Fruit fly (Drosophila melanogaster) whole organism, embryonic: Measurements from ENCODE around the gene HUWE1.

Experiments used
- Antp ChIP-seq: fragments of 200-800 bp; sonication (Bioruptor generic); optimal IDR thresholded peaks from 3 replicates; lab custom pipeline; 2016; ENCODE audit warnings: missing biosample characterization, missing genetic modification characterization
- Atf-2 ChIP-seq: fragments of 200-800 bp; sonication (Bioruptor generic); optimal IDR thresholded peaks from 2 replicates; lab custom pipeline; 2016; ENCODE audit warnings: missing biosample characterization, missing genetic modification characterization
- B-H2 ChIP-seq: fragments of 200-800 bp; sonication (Bioruptor generic); optimal IDR thresholded peaks from 2 replicates; lab custom pipeline; 2018; ENCODE audit warnings: missing biosample characterization, mild to moderate bottlenecking, missing genetic modification characterization
- CG10654 ChIP-seq: fragments of 200-800 bp; sonication (Bioruptor generic); optimal IDR thresholded peaks from 2 replicates; lab custom pipeline; 2016; ENCODE audit warnings: missing biosample characterization, missing genetic modification characterization
- CG11085 ChIP-seq: fragments of 200-800 bp; sonication (Bioruptor generic); IDR thresholded peaks from 2 replicates; pipeline ENCODE4 v1.3.6; 2022; ENCODE audit warnings: missing biosample characterization, missing genetic modification characterization
- CG14965 ChIP-seq: fragments of 200-800 bp; sonication (Bioruptor generic); optimal IDR thresholded peaks from 2 replicates; lab custom pipeline; 2016; ENCODE audit warnings: missing biosample characterization, missing genetic modification characterization, borderline replicate concordance
- CG15696 ChIP-seq: fragments of 200-800 bp; sonication (Bioruptor generic); optimal IDR thresholded peaks from 2 replicates; lab custom pipeline; 2019; ENCODE audit warnings: missing biosample characterization, mild to moderate bottlenecking, missing genetic modification characterization, moderate library complexity
- CG16815 ChIP-seq: fragments of 200-800 bp; sonication (Bioruptor generic); optimal IDR thresholded peaks from 3 replicates; lab custom pipeline; 2017; ENCODE audit warnings: missing biosample characterization, mild to moderate bottlenecking, missing genetic modification characterization
- CG3163 ChIP-seq: fragments of 200-800 bp; sonication (Bioruptor generic); optimal IDR thresholded peaks from 3 replicates; lab custom pipeline; 2016; ENCODE audit warnings: missing biosample characterization, missing genetic modification characterization
- CG32772 ChIP-seq: fragments of 200-800 bp; sonication (Bioruptor generic); IDR thresholded peaks from 2 replicates; pipeline ENCODE4 v1.3.6; 2022; ENCODE audit warnings: missing biosample characterization, missing genetic modification characterization
- CG4404 ChIP-seq: fragments of 200-800 bp; sonication (Bioruptor generic); IDR thresholded peaks from 2 replicates; pipeline ENCODE4 v1.3.6; 2022; ENCODE audit warnings: missing biosample characterization, missing genetic modification characterization
- CG4854 ChIP-seq: fragments of 200-800 bp; sonication (Bioruptor generic); optimal IDR thresholded peaks from 2 replicates; lab custom pipeline; 2016; ENCODE audit warnings: missing biosample characterization, missing genetic modification characterization, inconsistent platforms
- CG6654 ChIP-seq: fragments of 200-800 bp; sonication (Bioruptor generic); optimal IDR thresholded peaks from 2 replicates; lab custom pipeline; 2017; ENCODE audit warnings: missing biosample characterization, mild to moderate bottlenecking, missing genetic modification characterization
- CG8944 ChIP-seq: fragments of 200-800 bp; sonication (Bioruptor generic); optimal IDR thresholded peaks from 3 replicates; lab custom pipeline; 2016; ENCODE audit warnings: missing biosample characterization, missing genetic modification characterization
- CG9876 ChIP-seq: fragments of 200-800 bp; sonication (Bioruptor generic); optimal IDR thresholded peaks from 2 replicates; lab custom pipeline; 2016; ENCODE audit warnings: missing biosample characterization, missing genetic modification characterization
- Camta ChIP-seq: fragments of 200-800 bp; sonication (Bioruptor generic); optimal IDR thresholded peaks from 2 replicates; lab custom pipeline; 2016; ENCODE audit warnings: missing biosample characterization, missing genetic modification characterization
- D19B ChIP-seq: fragments of 200-800 bp; sonication (Bioruptor generic); optimal IDR thresholded peaks from 2 replicates; lab custom pipeline; 2017; ENCODE audit warnings: missing biosample characterization, mild to moderate bottlenecking, missing genetic modification characterization
- Doc3 ChIP-seq: fragments of 200-800 bp; sonication (Bioruptor generic); IDR thresholded peaks from 3 replicates; pipeline ENCODE4 v1.3.6; 2022; ENCODE audit warnings: missing biosample characterization, missing genetic modification characterization; ENCODE audit not compliant: partially characterized antibody
- E2f1 ChIP-seq: fragments of 200-800 bp; sonication (Bioruptor generic); IDR thresholded peaks from 2 replicates; pipeline ENCODE4 v1.3.6; 2022; ENCODE audit warnings: missing biosample characterization, missing genetic modification characterization
- Eip74EF ChIP-seq, 2 experiments: fragments of 200-800 bp in 1 of 2; fragments of >200 bp in 1 of 2; sonication (Bioruptor generic) in 1 of 2; optimal IDR thresholded peaks; 2 replicates each; lab custom pipeline; 2017 to 2019; ENCODE audit warnings: missing biosample characterization in 2 of 2, missing genetic modification characterization in 2 of 2, mild to moderate bottlenecking in 1 of 2, moderate library complexity in 1 of 2
- Ets65A ChIP-seq: fragments of 200-800 bp; sonication (Bioruptor generic); peaks from one replicate; lab custom pipeline; 2016; ENCODE audit warnings: missing biosample characterization, missing genetic modification characterization
- Ets97D ChIP-seq: fragments of 200-800 bp; sonication (Bioruptor generic); optimal IDR thresholded peaks from 3 replicates; lab custom pipeline; 2016; ENCODE audit warnings: missing biosample characterization, missing genetic modification characterization
- HLHmδ ChIP-seq: fragments of 200-800 bp; sonication (Bioruptor generic); optimal IDR thresholded peaks from 2 replicates; lab custom pipeline; 2018; ENCODE audit warnings: missing biosample characterization, mild to moderate bottlenecking, missing genetic modification characterization, moderate library complexity
- HmgD ChIP-seq: fragments of 200-800 bp; sonication (Bioruptor generic); optimal IDR thresholded peaks from 3 replicates; lab custom pipeline; 2016; ENCODE audit warnings: missing biosample characterization, missing genetic modification characterization
- Lhr ChIP-seq: fragments of 200-800 bp; sonication (Bioruptor generic); optimal IDR thresholded peaks from 3 replicates; lab custom pipeline; 2017; ENCODE audit warnings: mild to moderate bottlenecking, missing biosample characterization, missing genetic modification reagents, missing genetic modification characterization
- Rfx ChIP-seq: fragments of 200-800 bp; sonication (Bioruptor generic); IDR thresholded peaks from 2 replicates; pipeline ENCODE4 v1.3.6; 2022; ENCODE audit warnings: missing biosample characterization, missing genetic modification characterization
- Spps ChIP-seq: fragments of 200-800 bp; sonication (Bioruptor generic); optimal IDR thresholded peaks from 2 replicates; lab custom pipeline; 2018; ENCODE audit warnings: missing biosample characterization, mild to moderate bottlenecking, missing genetic modification characterization
- Sry-δ ChIP-seq: fragments of 200-800 bp; sonication (Bioruptor generic); optimal IDR thresholded peaks from 2 replicates; lab custom pipeline; 2016; ENCODE audit warnings: missing biosample characterization, missing genetic modification characterization
- YL-1 ChIP-seq: fragments of 200-800 bp; sonication (Bioruptor generic); optimal IDR thresholded peaks from 3 replicates; lab custom pipeline; 2017; ENCODE audit warnings: missing biosample characterization, mild to moderate bottlenecking, missing genetic modification characterization
- aop ChIP-seq: fragments of 200-800 bp; sonication (Bioruptor generic); IDR thresholded peaks from 2 replicates; pipeline ENCODE4 v1.3.6; 2022; ENCODE audit warnings: missing biosample characterization, missing genetic modification characterization
- bowl ChIP-seq: fragments of 200-800 bp; sonication (Bioruptor generic); IDR thresholded peaks from 2 replicates; pipeline ENCODE4 v1.3.6; 2022; ENCODE audit warnings: missing biosample characterization, missing genetic modification characterization
- chm ChIP-seq: fragments of 200-800 bp; sonication (Bioruptor generic); IDR thresholded peaks from 2 replicates; pipeline ENCODE4 v1.3.6; 2022; ENCODE audit warnings: missing biosample characterization, missing genetic modification characterization
- crc ChIP-seq: fragments of 200-800 bp; sonication (Bioruptor generic); optimal IDR thresholded peaks from 2 replicates; lab custom pipeline; 2016; ENCODE audit warnings: missing biosample characterization, missing genetic modification characterization
- danr ChIP-seq: fragments of 200-800 bp; sonication (Bioruptor generic); IDR thresholded peaks from 2 replicates; pipeline ENCODE4 v1.3.6; 2022; ENCODE audit warnings: missing biosample characterization, missing genetic modification characterization
- dati ChIP-seq: fragments of 200-800 bp; sonication (Bioruptor generic); IDR thresholded peaks from 2 replicates; pipeline ENCODE4 v1.3.6; 2022; ENCODE audit warnings: missing biosample characterization, missing genetic modification characterization
- eyg ChIP-seq: fragments of 200-800 bp; sonication (Bioruptor generic); optimal IDR thresholded peaks from 3 replicates; lab custom pipeline; 2016; ENCODE audit warnings: missing biosample characterization, missing genetic modification characterization
- fd64A ChIP-seq: fragments of 200-800 bp; sonication (Bioruptor generic); optimal IDR thresholded peaks from 3 replicates; lab custom pipeline; 2018; ENCODE audit warnings: missing biosample characterization, mild to moderate bottlenecking, missing genetic modification characterization
- gce ChIP-seq: fragments of 200-800 bp; sonication (Bioruptor generic); IDR thresholded peaks from 3 replicates; pipeline ENCODE4 v1.3.6; 2022; ENCODE audit warnings: missing biosample characterization, missing genetic modification characterization
- hbn ChIP-seq: fragments of 200-800 bp; sonication (Bioruptor generic); IDR thresholded peaks from 2 replicates; pipeline ENCODE4 v1.3.6; 2022; ENCODE audit warnings: missing biosample characterization, missing genetic modification characterization; ENCODE audit not compliant: partially characterized antibody
- hkb ChIP-seq, 2 experiments: fragments of 200-800 bp in 1 of 2; fragments of >200 bp in 1 of 2; sonication (Bioruptor generic) in 1 of 2; IDR thresholded peaks in 1 of 2; optimal IDR thresholded peaks in 1 of 2; 2 replicates each; pipeline versions ENCODE4 v1.3.6 to Lab custom; 2017 to 2022; ENCODE audit warnings: missing biosample characterization in 1 of 2, missing genetic modification characterization in 1 of 2
- jing ChIP-seq: fragments of 200-800 bp; sonication (Bioruptor generic); optimal IDR thresholded peaks from 2 replicates; lab custom pipeline; 2018; ENCODE audit warnings: missing biosample characterization, mild to moderate bottlenecking, missing genetic modification characterization
- luna ChIP-seq: fragments of 200-800 bp; sonication (Bioruptor generic); optimal IDR thresholded peaks from 2 replicates; lab custom pipeline; 2016; ENCODE audit warnings: missing biosample characterization, missing genetic modification characterization
- mld ChIP-seq: fragments of 200-800 bp; sonication (Bioruptor generic); IDR thresholded peaks from 3 replicates; pipeline ENCODE4 v1.3.6; 2022; ENCODE audit warnings: missing biosample characterization, missing genetic modification characterization; ENCODE audit not compliant: partially characterized antibody
- nmo ChIP-seq: fragments of 200-800 bp; sonication (Bioruptor generic); optimal IDR thresholded peaks from 2 replicates; lab custom pipeline; 2018; ENCODE audit warnings: missing biosample characterization, mild to moderate bottlenecking, missing genetic modification characterization, moderate library complexity
- p53 ChIP-seq: fragments of 200-800 bp; sonication (Bioruptor generic); optimal IDR thresholded peaks from 2 replicates; lab custom pipeline; 2016; ENCODE audit warnings: missing biosample characterization, missing genetic modification characterization
- pzg ChIP-seq: fragments of 200-800 bp; sonication (Bioruptor generic); optimal IDR thresholded peaks from 3 replicates; lab custom pipeline; 2018; ENCODE audit warnings: missing biosample characterization, mild to moderate bottlenecking, missing genetic modification characterization, moderate library complexity
- schlank ChIP-seq: fragments of 200-800 bp; sonication (Bioruptor generic); optimal IDR thresholded peaks from 2 replicates; lab custom pipeline; 2018; ENCODE audit warnings: missing biosample characterization, mild to moderate bottlenecking, missing genetic modification characterization
- sd ChIP-seq: fragments of 200-800 bp; sonication (Bioruptor generic); optimal IDR thresholded peaks from 3 replicates; lab custom pipeline; 2018; ENCODE audit warnings: missing biosample characterization, mild to moderate bottlenecking, missing genetic modification characterization, moderate library complexity
- shn ChIP-seq: fragments of 200-800 bp; sonication (Bioruptor generic); optimal IDR thresholded peaks from 3 replicates; lab custom pipeline; 2016; ENCODE audit warnings: missing biosample characterization, missing genetic modification characterization
- usp ChIP-seq: fragments of >200 bp; optimal IDR thresholded peaks from 2 replicates; lab custom pipeline; 2017; ENCODE audit warnings: missing biosample characterization, missing genetic modification characterization
- vfl ChIP-seq: fragments of 200-800 bp; sonication (Bioruptor generic); optimal IDR thresholded peaks from 2 replicates; lab custom pipeline; 2016; ENCODE audit warnings: missing biosample characterization, missing genetic modification characterization

Gene HUWE1

DNA sequence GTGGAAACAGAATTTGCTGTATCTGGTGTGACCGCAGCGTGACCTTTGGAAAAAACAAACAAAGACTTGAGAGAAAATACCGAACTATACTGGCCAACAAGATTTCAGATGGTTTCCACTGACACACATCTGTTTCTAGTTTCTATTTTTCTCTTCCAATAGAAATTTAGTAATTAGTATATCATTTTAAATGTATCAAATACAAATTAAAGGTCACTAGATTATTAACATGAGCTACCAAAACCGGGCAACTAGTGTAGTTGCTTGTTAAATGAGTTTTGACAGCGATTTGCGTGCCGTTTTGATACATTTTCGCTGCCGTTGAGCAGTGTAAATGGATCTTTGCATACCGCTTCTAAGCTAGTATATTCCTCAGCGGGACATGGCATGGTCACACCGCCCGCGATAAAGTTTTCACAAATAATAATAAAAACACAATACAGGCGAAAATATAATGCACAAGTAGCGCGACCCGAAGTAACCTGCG is 8.7 kb upstream of the HUWE1 start, which contains the start of the genes Pis and Hap40 (continued):
- TF ChIP-seq gce (GFP tag; lab: Robert Waterston, UW) (no peak), jing (GFP tag; lab: Kevin White, UChicago) (no peak), Atf-2 (GFP tag; lab: Kevin White, UChicago) (peak; percentile 26), fd64A (GFP tag; lab: Kevin White, UChicago) (no peak), crc (GFP tag; lab: Kevin White, UChicago) (no peak), p53 (GFP tag; lab: Kevin White, UChicago) (no peak), Eip74EF (GFP tag; optimal IDR thresholded peaks at IDR 0.05; lab: Kevin White, UChicago) (peak in 1 of 2 experiments; percentile 27), bowl (no peak), dati (GFP tag; lab: Robert Waterston, UW) (no peak), E2f1 (GFP tag; lab: Robert Waterston, UW) (peak; percentile 17; the same call in 1 of the 2 replicates), CG9876 (GFP tag; lab: Kevin White, UChicago) (no peak), hkb (optimal IDR thresholded peaks at IDR 0.05; lab: Kevin White, UChicago) (peak; percentile 88), hkb (GFP tag; IDR thresholded peaks at IDR 0.05; lab: Robert Waterston, UW) (no peak), CG6654 (no peak), danr (0 out of 2 replicates have a peak, but pooled peaks have one; percentile 35), CG15696 (tag; lab: Kevin White, UChicago) (peak; percentile 77), YL-1 (GFP tag; lab: Kevin White, UChicago) (peak; percentile 36), luna (no peak), shn (GFP tag; lab: Kevin White, UChicago) (peak; percentile 41), D19B (peak; percentile 29), CG16815 (GFP tag; lab: Kevin White, UChicago) (peak; percentile 72), Camta (GFP tag; lab: Kevin White, UChicago) (peak; percentile 50), hbn (GFP tag; lab: Robert Waterston, UW) (no peak), sd (tag; lab: Kevin White, UChicago) (peak; percentile 58), CG14965 (GFP tag; lab: Kevin White, UChicago) (no peak), Sry-δ (GFP tag; lab: Kevin White, UChicago) (no peak), CG4404 (peak; percentile 68), vfl (GFP tag; lab: Kevin White, UChicago) (peak; percentile 43), Lhr (GFP tag; lab: Kevin White, UChicago) (peak; percentile 78), Ets97D (peak; percentile 44), HmgD (GFP tag; lab: Kevin White, UChicago) (no peak), eyg (GFP tag; lab: Kevin White, UChicago) (no peak), CG11085 (peak; percentile 46; the same call in 1 of the 2 replicates), CG3163 (GFP tag; lab: Kevin White, UChicago) (no peak), Rfx (GFP tag; lab: Robert Waterston, UW) (peak; percentile 85), CG8944 (GFP tag; lab: Kevin White, UChicago) (peak; percentile 40), Doc3 (GFP tag; lab: Robert Waterston, UW) (no peak), Spps (peak; percentile 11), aop (GFP tag; lab: Robert Waterston, UW) (no peak), CG32772 (GFP tag; lab: Robert Waterston, UW) (peak; percentile 73), HLHmδ (GFP tag; lab: Kevin White, UChicago) (no peak), Antp (GFP tag; lab: Kevin White, UChicago) (peak; percentile 30), chm (GFP tag; lab: Robert Waterston, UW) (no peak), CG10654 (GFP tag; lab: Kevin White, UChicago) (peak; percentile 41), pzg (GFP tag; lab: Kevin White, UChicago) (peak; percentile 62), schlank (tag; lab: Kevin White, UChicago) (peak; percentile 1), B-H2 (peak; percentile 53), CG4854 (GFP tag; lab: Kevin White, UChicago) (no peak), mld (GFP tag; lab: Robert Waterston, UW) (no peak), usp (GFP tag; lab: Kevin White, UChicago) (no peak), Ets65A (GFP tag; lab: Kevin White, UChicago) (peak; percentile 95), nmo (GFP tag; lab: Kevin White, UChicago) (peak; percentile 88)
